Fruit fly (Drosophila melanogaster) whole organism, wandering third instar larva: ENCODE data around the gene LysRS.
A peak's percentile ranks its signal among the peaks of the same experiment; 100 is the strongest.

ENCODE experiments used
- Abd-B ChIP-seq: fragments of >200 bp; optimal IDR thresholded peaks from 2 replicates; lab custom pipeline; 2017; ENCODE audit warnings: missing biosample characterization, missing genetic modification characterization
- CG9705 ChIP-seq: fragments of 200-800 bp; sonication (Bioruptor generic); optimal IDR thresholded peaks from 2 replicates; lab custom pipeline; 2018; ENCODE audit warnings: missing biosample characterization, mild to moderate bottlenecking, missing genetic modification characterization
- Dfd ChIP-seq: fragments of >200 bp; optimal IDR thresholded peaks from 2 replicates; lab custom pipeline; 2017; ENCODE audit warnings: missing biosample characterization, missing genetic modification characterization
- Dif ChIP-seq: fragments of 200-275, 200-300 bp; sonication (Bioruptor generic); optimal IDR thresholded peaks from 2 replicates; lab custom pipeline; 2018; ENCODE audit warnings: missing biosample characterization, missing genetic modification characterization; ENCODE audit not compliant: partially characterized antibody
- HLH106 ChIP-seq: fragments of 200-800 bp; optimal IDR thresholded peaks from 3 replicates; lab custom pipeline; 2019; ENCODE audit warnings: missing biosample characterization, mild to moderate bottlenecking, missing genetic modification characterization, moderate library complexity
- Hr83 ChIP-seq: fragments of 200-300 bp; sonication (Bioruptor generic); optimal IDR thresholded peaks from 2 replicates; lab custom pipeline; 2016; ENCODE audit warnings: missing biosample characterization, mild to moderate bottlenecking, missing genetic modification characterization, moderate library complexity; ENCODE audit not compliant: poor library complexity, severe bottlenecking
- Jra ChIP-seq: sonication (Bioruptor generic); optimal IDR thresholded peaks from 2 replicates; lab custom pipeline; 2016; ENCODE audit warnings: missing biosample characterization, missing genetic modification characterization
- Myc ChIP-seq: fragments of >200 bp; optimal IDR thresholded peaks from 2 replicates; lab custom pipeline; 2017
- N ChIP-seq: fragments of >200 bp; optimal IDR thresholded peaks from 2 replicates; lab custom pipeline; 2018; ENCODE audit warnings: missing biosample characterization, missing external identifiers, missing genetic modification characterization
- OdsH ChIP-seq: fragments of 200-800 bp; sonication (Bioruptor generic); optimal IDR thresholded peaks from 2 replicates; lab custom pipeline; 2016; ENCODE audit warnings: missing biosample characterization, mild to moderate bottlenecking, missing genetic modification characterization
- Rel ChIP-seq, 2 experiments: fragments of 200-800 bp; sonication (Bioruptor generic) in 1 of 2; optimal IDR thresholded peaks; 2 replicates in 1 of 2; 3 replicates in 1 of 2; lab custom pipeline; 2016 to 2019; ENCODE audit warnings: mild to moderate bottlenecking in 2 of 2, missing biosample characterization in 2 of 2, missing genetic modification characterization in 2 of 2, moderate library complexity in 1 of 2
- Sp1 ChIP-seq: fragments of 200-800 bp; sonication (Bioruptor generic); optimal IDR thresholded peaks from 3 replicates; lab custom pipeline; 2019; ENCODE audit warnings: missing biosample characterization, mild to moderate bottlenecking, missing genetic modification characterization, moderate library complexity
- br ChIP-seq: fragments of 200-800 bp; sonication (Bioruptor generic); optimal IDR thresholded peaks from 2 replicates; lab custom pipeline; 2016; ENCODE audit warnings: missing biosample characterization, missing genetic modification characterization
- dmrt93B ChIP-seq: fragments of 200-800 bp; sonication (Bioruptor generic); optimal IDR thresholded peaks from 2 replicates; lab custom pipeline; 2018; ENCODE audit warnings: missing biosample characterization, mild to moderate bottlenecking, missing genetic modification characterization
- dsf ChIP-seq: sonication (Bioruptor generic); optimal IDR thresholded peaks from 2 replicates; lab custom pipeline; 2016; ENCODE audit warnings: missing biosample characterization, missing genetic modification characterization, borderline replicate concordance
- ey ChIP-seq: fragments of 200-800 bp; sonication (Bioruptor generic); optimal IDR thresholded peaks from 2 replicates; lab custom pipeline; 2016; ENCODE audit warnings: missing biosample characterization, missing genetic modification characterization
- foxo ChIP-seq, 2 experiments: fragments of 200-800 bp; sonication (Bioruptor generic); optimal IDR thresholded peaks; 2 replicates in 1 of 2; 3 replicates in 1 of 2; lab custom pipeline; 2016 to 2017; ENCODE audit warnings: missing biosample characterization in 2 of 2, missing genetic modification characterization in 2 of 2
- fru ChIP-seq: fragments of 200-800 bp; sonication (Bioruptor generic); optimal IDR thresholded peaks from 3 replicates; lab custom pipeline; 2016; ENCODE audit warnings: missing biosample characterization, mild to moderate bottlenecking, missing genetic modification characterization
- h ChIP-seq: fragments of 200-800 bp; sonication (Bioruptor generic); optimal IDR thresholded peaks from 3 replicates; lab custom pipeline; 2016; ENCODE audit warnings: missing biosample characterization, mild to moderate bottlenecking, missing genetic modification characterization
- jim ChIP-seq: fragments of 175-275, 200-325 bp; sonication (Bioruptor generic); optimal IDR thresholded peaks from 2 replicates; lab custom pipeline; 2016; ENCODE audit warnings: missing biosample characterization, mild to moderate bottlenecking, missing genetic modification characterization
- lola ChIP-seq: fragments of >200 bp; optimal IDR thresholded peaks from 2 replicates; lab custom pipeline; 2017; ENCODE audit warnings: missing biosample characterization, missing genetic modification characterization
- pan ChIP-seq: fragments of >200 bp; optimal IDR thresholded peaks from 2 replicates; lab custom pipeline; 2017
- psq ChIP-seq: fragments of 200-800 bp; sonication (Bioruptor generic); optimal IDR thresholded peaks from 3 replicates; lab custom pipeline; 2017; ENCODE audit warnings: missing biosample characterization, mild to moderate bottlenecking, missing genetic modification characterization, moderate library complexity
- rgr ChIP-seq: fragments of 200-800 bp; sonication (Bioruptor generic); optimal IDR thresholded peaks from 3 replicates; lab custom pipeline; 2016; ENCODE audit warnings: missing biosample characterization, mild to moderate bottlenecking, missing genetic modification characterization
- sage ChIP-seq: fragments of 200-800 bp; sonication (Bioruptor generic); optimal IDR thresholded peaks from 2 replicates; lab custom pipeline; 2016; ENCODE audit warnings: missing biosample characterization, mild to moderate bottlenecking, missing genetic modification characterization
- sv ChIP-seq: fragments of 200-800 bp; sonication (Bioruptor generic); optimal IDR thresholded peaks from 3 replicates; lab custom pipeline; 2016; ENCODE audit warnings: missing biosample characterization, missing genetic modification characterization
- tai ChIP-seq: sonication (Bioruptor generic); optimal IDR thresholded peaks from 2 replicates; lab custom pipeline; 2016; ENCODE audit warnings: missing biosample characterization, missing genetic modification characterization
- usp ChIP-seq: fragments of >200 bp; optimal IDR thresholded peaks from 2 replicates; lab custom pipeline; 2017; ENCODE audit warnings: missing biosample characterization, missing genetic modification characterization
- woc ChIP-seq: sonication (Bioruptor generic); optimal IDR thresholded peaks from 2 replicates; lab custom pipeline; 2016; ENCODE audit warnings: missing biosample characterization, mild to moderate bottlenecking, missing genetic modification characterization

LysRS gene

DNA sequence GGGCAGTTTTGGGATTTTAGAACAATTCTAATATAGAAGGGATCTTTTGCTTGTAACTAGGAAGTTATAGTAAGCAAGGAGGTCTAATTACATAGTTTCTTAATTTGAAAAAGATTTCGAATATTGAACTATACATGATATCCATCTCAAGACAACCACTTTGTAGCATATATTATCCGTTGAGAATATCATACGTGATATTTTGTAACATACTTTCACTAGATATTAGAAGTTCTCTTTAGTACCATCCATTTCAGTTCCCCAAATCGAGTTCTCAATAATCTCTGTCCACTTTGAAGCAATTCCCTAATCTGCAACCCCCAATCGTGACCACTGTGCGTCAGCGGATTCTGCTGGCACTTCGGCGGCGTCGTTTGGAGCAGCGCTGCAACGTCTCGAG lies 6.8 kb upstream of the LysRS start (continued):
- TF ChIP-seq ey (GFP tag; lab: Kevin White, UChicago) (peak; percentile 23), psq (GFP tag; lab: Kevin White, UChicago) (peak; percentile 24), sage (no peak), br (GFP tag; lab: Kevin White, UChicago) (no peak), dsf (GFP tag; lab: Kevin White, UChicago) (no peak)
- TF ChIP-seq, all 38 proteins: peak for 7

DNA sequence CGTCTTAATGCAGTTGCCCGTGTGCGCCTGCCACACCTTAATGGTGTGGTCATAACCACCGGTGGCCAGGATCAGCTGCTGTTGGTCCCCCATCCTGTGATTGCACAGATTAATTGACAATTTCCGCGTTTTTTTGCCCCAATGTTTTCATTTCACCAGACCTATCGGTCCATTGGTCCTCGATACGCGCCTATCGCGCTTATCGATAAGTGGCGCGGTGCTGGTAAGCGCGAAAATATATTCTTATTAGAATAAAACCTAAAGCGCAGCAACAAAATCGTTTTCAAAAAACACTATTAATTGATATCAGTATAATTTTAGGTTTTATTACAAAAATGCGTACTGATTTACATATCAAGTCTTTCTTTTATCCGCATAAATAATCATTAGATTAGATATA lies 2.9 kb downstream of the LysRS start, which contains the start of gene Lst8:
Gene Lst8 (minus strand): TSS at position 187 of the 400 bp plus-strand sequence.
- TF ChIP-seq sage (no peak), Abd-B (GFP tag; lab: Kevin White, UChicago) (no peak), Dfd (GFP tag; lab: Kevin White, UChicago) (no peak), N (GFP tag; lab: Kevin White, UChicago) (no peak), dmrt93B (GFP tag; lab: Kevin White, UChicago) (no peak), foxo (GFP tag; optimal IDR thresholded peaks at IDR 0.05; lab: Kevin White, UChicago) (no peak), Hr83 (GFP tag; lab: Kevin White, UChicago) (no peak), Sp1 (GFP tag; lab: Kevin White, UChicago) (no peak), h (GFP tag; lab: Kevin White, UChicago) (peak; percentile 10), psq (GFP tag; lab: Kevin White, UChicago) (no peak), rgr (GFP tag; lab: Kevin White, UChicago) (peak; percentile 3), woc (GFP tag; lab: Kevin White, UChicago) (no peak)

DNA sequence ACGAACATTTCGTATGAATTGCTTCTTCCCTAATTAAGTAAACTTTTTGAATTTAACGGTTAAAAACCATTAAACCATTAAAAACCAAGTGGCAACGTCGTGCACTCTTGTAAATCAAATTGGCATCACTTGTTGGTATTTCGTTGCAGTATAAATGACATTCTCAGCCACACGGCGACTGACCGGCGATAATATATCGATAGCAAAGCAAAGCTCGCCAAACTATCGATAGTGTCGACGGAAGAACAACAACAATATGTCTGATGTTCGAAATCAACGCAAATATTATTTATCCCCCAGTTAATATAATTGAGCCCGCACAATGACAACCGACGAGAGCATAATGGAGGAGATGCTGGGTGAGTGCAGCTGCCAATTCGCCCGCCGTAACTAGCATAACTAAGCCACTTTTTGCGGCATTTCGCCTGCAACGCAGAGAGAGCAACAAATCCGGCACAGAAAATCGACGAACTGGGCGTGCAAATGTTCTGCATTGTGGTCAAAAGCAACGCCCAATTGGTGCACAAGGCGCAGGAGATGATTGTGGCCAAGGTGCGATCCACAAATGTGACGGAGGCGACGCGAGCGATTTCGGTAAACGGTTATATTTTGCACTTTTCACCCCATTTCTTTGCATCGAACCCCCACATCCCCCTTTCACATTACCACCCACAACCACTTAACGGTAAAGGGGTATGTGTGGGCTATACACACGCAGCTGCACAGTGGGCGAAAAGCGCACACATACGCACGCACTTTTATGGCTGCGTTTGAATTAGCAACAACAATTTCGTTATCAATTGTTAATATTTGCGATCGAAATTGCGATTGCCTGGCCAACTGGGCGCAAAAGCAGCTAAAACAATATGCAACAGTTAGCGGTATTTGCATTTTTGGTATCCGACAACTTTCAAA lies 7.6 kb downstream of the LysRS start, which contains the start of gene Gga:
Gene Gga (plus strand): TSS at position 213 of the 915 bp plus-strand sequence.
- TF ChIP-seq Sp1 (GFP tag; lab: Kevin White, UChicago) (peak; percentile 8), Rel (GFP tag; optimal IDR thresholded peaks at IDR 0.05; lab: Kevin White, UChicago) (no peak), Rel (tag; optimal IDR thresholded peaks at IDR 0.05; lab: Kevin White, UChicago) (peak; percentile 22), pan (lab: Kevin White, UChicago) (no peak), h (GFP tag; lab: Kevin White, UChicago) (peak; percentile 10)

DNA sequence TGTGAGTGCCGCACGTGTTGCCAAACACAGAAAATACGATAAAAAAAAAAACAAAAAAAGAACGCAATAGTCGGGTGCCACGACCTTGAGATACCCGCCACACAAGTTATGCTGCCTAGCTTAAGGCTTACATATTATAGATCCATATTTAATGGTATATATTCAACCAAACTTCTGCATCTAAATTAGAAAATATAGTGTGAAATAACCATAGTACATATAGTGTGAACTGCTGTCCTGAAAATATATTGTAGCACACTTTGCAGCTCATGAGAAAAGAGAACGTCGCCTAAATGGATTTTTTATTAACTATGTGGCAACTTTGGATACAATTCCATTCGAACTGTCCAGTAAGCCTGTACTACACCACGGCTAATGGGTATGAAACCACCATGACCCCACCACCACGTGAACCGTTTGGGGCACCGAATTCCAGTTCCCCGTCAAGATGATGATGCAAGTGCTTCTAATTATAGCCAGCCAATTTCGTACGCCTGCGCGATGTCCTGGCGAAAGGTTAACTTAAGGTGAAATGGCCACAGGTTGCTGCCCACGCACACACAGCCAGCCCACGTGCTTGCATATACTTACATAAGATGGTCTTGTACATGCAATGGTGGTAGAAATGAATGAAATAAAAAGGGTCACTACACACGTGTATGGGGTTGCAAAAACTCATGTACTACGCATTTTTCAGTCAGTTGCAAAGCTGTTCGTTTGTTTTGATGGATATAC lies 8.4 kb downstream of the LysRS start:
- TF ChIP-seq Myc = peak; percentile 59
- peak; percentile 77 for TF ChIP-seq fru (GFP tag; lab: Kevin White, UChicago)
- TF ChIP-seq woc (GFP tag; lab: Kevin White, UChicago) = peak; percentile 76
- TF ChIP-seq dsf (GFP tag; lab: Kevin White, UChicago) = no peak
- TF ChIP-seq dmrt93B (GFP tag; lab: Kevin White, UChicago) = no peak
- TF ChIP-seq Dif (GFP tag; lab: Kevin White, UChicago) = no peak
- TF ChIP-seq Sp1 (GFP tag; lab: Kevin White, UChicago) = peak; percentile 50
- no peak for TF ChIP-seq jim (GFP tag; lab: Kevin White, UChicago)
- no peak for TF ChIP-seq CG9705 (GFP tag; lab: Kevin White, UChicago)
- TF ChIP-seq usp (GFP tag; lab: Kevin White, UChicago) = no peak
- TF ChIP-seq Abd-B (GFP tag; lab: Kevin White, UChicago) = no peak
- peak; percentile 60 for TF ChIP-seq rgr (GFP tag; lab: Kevin White, UChicago)
- TF ChIP-seq tai (GFP tag; lab: Kevin White, UChicago) = no peak
- peak in 1 of 2 experiments; percentile 75 for TF ChIP-seq foxo (GFP tag; optimal IDR thresholded peaks at IDR 0.05; lab: Kevin White, UChicago)
- peak; percentile 67 for TF ChIP-seq ey (GFP tag; lab: Kevin White, UChicago)
- peak; percentile 44 for TF ChIP-seq HLH106 (tag; lab: Kevin White, UChicago)
- TF ChIP-seq sv (GFP tag; lab: Kevin White, UChicago) = peak; percentile 62
- TF ChIP-seq OdsH (GFP tag; lab: Kevin White, UChicago) = peak; percentile 59
- TF ChIP-seq h (GFP tag; lab: Kevin White, UChicago) = peak; percentile 70
- peak; percentile 42 for TF ChIP-seq Jra
- no peak for TF ChIP-seq lola (GFP tag; lab: Kevin White, UChicago)
- peak; percentile 67 for TF ChIP-seq br (GFP tag; lab: Kevin White, UChicago)
- TF ChIP-seq psq (GFP tag; lab: Kevin White, UChicago) = peak; percentile 34
- TF ChIP-seq, all 38 proteins: peak for 14
